Worm (Caenorhabditis elegans) whole organism, L4 larva: ENCODE measurements around the gene srsx-26.

ENCODE experiments used
- Y105C5A.15 ChIP-seq: fragments of 200-800 bp; sonication (Bioruptor generic); IDR thresholded peaks from 2 replicates; pipeline ENCODE4 v1.3.6; 2022; ENCODE audit warnings: missing genetic modification characterization, missing compliant biosample characterization
- ceh-32 ChIP-seq: sonication (generic microtip); optimal IDR thresholded peaks from 2 replicates; lab custom pipeline; 2016; ENCODE audit warnings: mild to moderate bottlenecking, missing genetic modification characterization, missing compliant biosample characterization; ENCODE audit not compliant: poor library complexity
- daf-12 ChIP-seq: fragments of 150-350 bp; optimal IDR thresholded peaks from 2 replicates; lab custom pipeline; 2014; ENCODE audit warnings: missing biosample characterization, missing genetic modification reagents, missing genetic modification characterization
- dmd-9 ChIP-seq: fragments of 200-800 bp; sonication (Bioruptor generic); IDR thresholded peaks from 2 replicates; pipeline ENCODE4 v1.3.6; 2022; ENCODE audit warnings: missing genetic modification reagents, missing genetic modification characterization, missing compliant biosample characterization
- duxl-1 ChIP-seq: sonication (generic microtip); optimal IDR thresholded peaks from 2 replicates; lab custom pipeline; 2016; ENCODE audit warnings: mild to moderate bottlenecking, missing genetic modification characterization, moderate library complexity, missing compliant biosample characterization; ENCODE audit not compliant: poor library complexity
- nhr-10 ChIP-seq: fragments of 150-350 bp; optimal IDR thresholded peaks from 2 replicates; lab custom pipeline; 2014; ENCODE audit warnings: missing biosample characterization, missing genetic modification characterization
- nhr-237 ChIP-seq: sonication (generic microtip); optimal IDR thresholded peaks from 2 replicates; lab custom pipeline; 2017; ENCODE audit warnings: missing biosample characterization, missing genetic modification characterization
- snpc-4 ChIP-seq: fragments of 150-350 bp; optimal IDR thresholded peaks from 2 replicates; lab custom pipeline; 2014; ENCODE audit warnings: missing biosample characterization, missing genetic modification characterization
- unc-62 ChIP-seq, 3 experiments: fragments of 150-350 bp in 1 of 3; sonication (generic microtip); optimal IDR thresholded peaks in 2 of 3; peaks in 1 of 3; 1 replicate in 1 of 3; 2 replicates in 2 of 3; lab custom pipeline; 2014 to 2017; ENCODE audit warnings: missing biosample characterization in 3 of 3, missing genetic modification characterization in 3 of 3, missing genetic modification reagents in 3 of 3, missing genotype in 1 of 3

- TF ChIP-seq nhr-237 (tag; lab: Kevin White, UChicago) (no peak), snpc-4 (no peak), daf-12 (tag; lab: Kevin White, UChicago) (no peak), ceh-32 (tag; lab: Kevin White, UChicago) (no peak), Y105C5A.15 (GFP tag; lab: Robert Waterston, UW) (no peak), unc-62 (GFP tag; optimal IDR thresholded peaks at IDR 0.05 in 1 of 2; lab: Kevin White, UChicago) (no peak), unc-62 (tag; optimal IDR thresholded peaks at IDR 0.05; lab: Kevin White, UChicago) (no peak), dmd-9 (GFP tag; lab: Robert Waterston, UW) (no peak), nhr-10 (tag; lab: Kevin White, UChicago) (no peak), duxl-1 (tag; lab: Kevin White, UChicago) (no peak)
These were observed 49.9 kb downstream of the srsx-26 start, which contains the start of gene ZK856.6 for ce11 chrV:10198386-10198785.
